Worm (Caenorhabditis elegans) whole organism, L1 larva: ENCODE results near the gene dpy-3.

Experiments
- C16A3.4 ChIP-seq: fragments of 150-350 bp; optimal IDR thresholded peaks from 2 replicates; lab custom pipeline; 2014; ENCODE audit warnings: missing biosample characterization, missing genetic modification characterization
- F16B12.6 ChIP-seq: fragments of 150-350 bp; optimal IDR thresholded peaks from 2 replicates; lab custom pipeline; 2014; ENCODE audit warnings: missing biosample characterization, missing genetic modification characterization
- aha-1 ChIP-seq: fragments of 150-350 bp; optimal IDR thresholded peaks from 2 replicates; lab custom pipeline; 2014; ENCODE audit warnings: missing biosample characterization, missing genetic modification characterization
- blmp-1 ChIP-seq: fragments of 150-350 bp; optimal IDR thresholded peaks from 2 replicates; lab custom pipeline; 2014; ENCODE audit warnings: missing biosample characterization, missing genetic modification characterization
- ceh-82 ChIP-seq, 3 experiments: fragments of 150-350 bp in 1 of 3; sonication (generic microtip) in 2 of 3; optimal IDR thresholded peaks; 2 replicates each; lab custom pipeline; 2014 to 2017; ENCODE audit warnings: missing biosample characterization in 3 of 3, missing genetic modification characterization in 3 of 3
- ceh-90 ChIP-seq: sonication (generic microtip); optimal IDR thresholded peaks from 2 replicates; lab custom pipeline; 2016; ENCODE audit warnings: missing genetic modification characterization, missing compliant biosample characterization
- ces-1 ChIP-seq: fragments of 150-350 bp; optimal IDR thresholded peaks from 2 replicates; lab custom pipeline; 2014; ENCODE audit warnings: missing biosample characterization, missing genetic modification reagents, missing genetic modification characterization
- dpl-1 ChIP-seq, 3 experiments: fragments of 150-350 bp in 2 of 3; sonication (generic microtip) in 1 of 3; optimal IDR thresholded peaks; 2 replicates each; lab custom pipeline; 2014 to 2017; ENCODE audit warnings: missing biosample characterization in 3 of 3, missing genetic modification characterization in 3 of 3, missing genetic modification reagents in 3 of 3
- efl-1 ChIP-seq, 4 experiments: fragments of 150-350 bp; optimal IDR thresholded peaks in 3 of 4; peaks in 1 of 4; 1 replicate in 1 of 4; 2 replicates in 3 of 4; lab custom pipeline; 2014; ENCODE audit warnings: missing biosample characterization in 2 of 4, missing genetic modification characterization in 2 of 4, missing genetic modification reagents in 2 of 4
- elt-2 ChIP-seq: sonication (generic microtip); optimal IDR thresholded peaks from 2 replicates; lab custom pipeline; 2016; ENCODE audit warnings: missing genetic modification characterization, mild to moderate bottlenecking, inconsistent platforms, missing compliant biosample characterization, missing genetic modification reagents
- elt-3 ChIP-seq, 6 experiments: fragments of 150-350 bp in 1 of 6; sonication (generic microtip); optimal IDR thresholded peaks; 2 replicates each; lab custom pipeline; 2017 to 2018; ENCODE audit warnings: missing biosample characterization in 6 of 6, missing genetic modification characterization in 6 of 6, inconsistent platforms in 1 of 6
- fkh-10 ChIP-seq: sonication (generic microtip); optimal IDR thresholded peaks from 2 replicates; lab custom pipeline; 2017; ENCODE audit warnings: missing biosample characterization, missing genetic modification reagents, missing genetic modification characterization
- fos-1 ChIP-seq: fragments of 150-350 bp; optimal IDR thresholded peaks from 2 replicates; lab custom pipeline; 2014; ENCODE audit warnings: missing biosample characterization, missing genetic modification characterization
- hlh-17 ChIP-seq: fragments of 200-800 bp; sonication (Bioruptor generic); optimal IDR thresholded peaks from 2 replicates; lab custom pipeline; 2018; ENCODE audit warnings: missing genetic modification characterization, mild to moderate bottlenecking, missing compliant biosample characterization, moderate library complexity, borderline replicate concordance
- hpl-2 ChIP-seq: fragments of 150-350 bp; optimal IDR thresholded peaks from 2 replicates; lab custom pipeline; 2014; ENCODE audit warnings: missing biosample characterization, missing genetic modification reagents, missing genetic modification characterization
- lin-35 ChIP-seq, 2 experiments: fragments of 150-350 bp; optimal IDR thresholded peaks; 2 replicates each; lab custom pipeline; 2014; ENCODE audit warnings: missing biosample characterization in 2 of 2, missing genetic modification characterization in 2 of 2, missing genetic modification reagents in 2 of 2
- lsy-2 ChIP-seq, 2 experiments: fragments of 150-350 bp; optimal IDR thresholded peaks; 2 replicates each; lab custom pipeline; 2014; ENCODE audit warnings: missing biosample characterization in 2 of 2, missing genetic modification characterization in 2 of 2
- mdl-1 ChIP-seq, 2 experiments: fragments of 150-350 bp; optimal IDR thresholded peaks; 2 replicates each; lab custom pipeline; 2014 to 2017; ENCODE audit warnings: missing biosample characterization in 2 of 2, missing genetic modification characterization in 2 of 2, inconsistent platforms in 1 of 2
- nhr-19 ChIP-seq: fragments of 200-800 bp; sonication (Bioruptor generic); conservative IDR thresholded peaks from 2 replicates; pipeline ENCODE4 v1.3.6; 2022; ENCODE audit warnings: missing genetic modification characterization, missing compliant biosample characterization
- nhr-20 ChIP-seq: sonication (generic microtip); optimal IDR thresholded peaks from 2 replicates; lab custom pipeline; 2016; ENCODE audit warnings: mild to moderate bottlenecking, missing genetic modification characterization, missing compliant biosample characterization
- nhr-47 ChIP-seq: sonication (generic microtip); optimal IDR thresholded peaks from 2 replicates; lab custom pipeline; 2016; ENCODE audit warnings: mild to moderate bottlenecking, missing genetic modification characterization, moderate library complexity, missing compliant biosample characterization
- nhr-71 ChIP-seq: sonication (generic microtip); optimal IDR thresholded peaks from 2 replicates; lab custom pipeline; 2016; ENCODE audit warnings: mild to moderate bottlenecking, missing genetic modification characterization, moderate library complexity, missing compliant biosample characterization
- nhr-76 ChIP-seq: sonication (generic microtip); optimal IDR thresholded peaks from 2 replicates; lab custom pipeline; 2017; ENCODE audit warnings: missing biosample characterization, missing genetic modification characterization
- pag-3 ChIP-seq: sonication (generic microtip); optimal IDR thresholded peaks from 2 replicates; lab custom pipeline; 2017; ENCODE audit warnings: missing genetic modification characterization, mild to moderate bottlenecking, missing compliant biosample characterization, antibody characterized with exemption, borderline replicate concordance; ENCODE audit not compliant: insufficient read depth
- pqm-1 ChIP-seq: sonication (generic microtip); optimal IDR thresholded peaks from 3 replicates; lab custom pipeline; 2017; ENCODE audit warnings: missing biosample characterization, missing genetic modification characterization
- rnt-1 ChIP-seq: sonication (generic microtip); optimal IDR thresholded peaks from 2 replicates; lab custom pipeline; 2016; ENCODE audit warnings: mild to moderate bottlenecking, missing genetic modification characterization, moderate library complexity, missing compliant biosample characterization
- snu-23 ChIP-seq: sonication (generic microtip); optimal IDR thresholded peaks from 2 replicates; lab custom pipeline; 2016; ENCODE audit warnings: missing genetic modification characterization, missing compliant biosample characterization
- swsn-7 ChIP-seq: sonication (generic microtip); optimal IDR thresholded peaks from 2 replicates; lab custom pipeline; 2016; ENCODE audit warnings: missing genetic modification characterization, missing compliant biosample characterization
- tbx-2 ChIP-seq: sonication (generic microtip); optimal IDR thresholded peaks from 2 replicates; lab custom pipeline; 2016; ENCODE audit warnings: missing genetic modification characterization, missing compliant biosample characterization
- unc-62 ChIP-seq: fragments of 150-350 bp; optimal IDR thresholded peaks from 2 replicates; lab custom pipeline; 2014; ENCODE audit warnings: missing biosample characterization, missing genetic modification reagents, missing genetic modification characterization
- unc-86 ChIP-seq: sonication (generic microtip); optimal IDR thresholded peaks from 2 replicates; lab custom pipeline; 2016; ENCODE audit warnings: missing genetic modification characterization, missing compliant biosample characterization
- vab-15 ChIP-seq: sonication (generic microtip); optimal IDR thresholded peaks from 2 replicates; lab custom pipeline; 2017; ENCODE audit warnings: missing genotype, mild to moderate bottlenecking, missing genetic modification characterization, missing compliant biosample characterization
- xbp-1 ChIP-seq: sonication (generic microtip); optimal IDR thresholded peaks from 2 replicates; lab custom pipeline; 2016; ENCODE audit warnings: missing genetic modification characterization, missing compliant biosample characterization
- zip-4 ChIP-seq: fragments of 200-800 bp; sonication (Bioruptor generic); optimal IDR thresholded peaks from 2 replicates; lab custom pipeline; 2018; ENCODE audit warnings: mild to moderate bottlenecking, missing genetic modification characterization, moderate library complexity, missing compliant biosample characterization

Gene dpy-3

ce11 chrX:2176361-2176880 lies 31.0 kb upstream of the dpy-3 start, which contains the start of gene F48B9.8:
F48B9.8 (minus strand) TSS chrX:2176411.
- TF ChIP-seq dpl-1 (GFP tag; optimal IDR thresholded peaks at IDR 0.05; lab: Kevin White, UChicago) = peak in 2 of 3 experiments; percentile 4 to 28
- no peak for TF ChIP-seq nhr-76 (tag; lab: Kevin White, UChicago)
- TF ChIP-seq lin-35 (GFP tag; optimal IDR thresholded peaks at IDR 0.05; lab: Kevin White, UChicago) = peak in 1 of 2 experiments; percentile 48
- TF ChIP-seq tbx-2 (tag; lab: Kevin White, UChicago) = peak; percentile 34
- no peak for TF ChIP-seq elt-2 (tag; lab: Kevin White, UChicago)
- TF ChIP-seq ceh-90 = peak; percentile 37
- TF ChIP-seq lsy-2 (tag; optimal IDR thresholded peaks at IDR 0.05; lab: Kevin White, UChicago) = peak in 1 of 2 experiments; percentile 54
- peak; percentile 7 to 20 for TF ChIP-seq efl-1 (optimal IDR thresholded peaks at IDR 0.05; lab: Kevin White, UChicago)
- TF ChIP-seq efl-1 (GFP tag; optimal IDR thresholded peaks at IDR 0.05 in 1 of 2; lab: Kevin White, UChicago) = no peak
- no peak for TF ChIP-seq elt-3 (tag; optimal IDR thresholded peaks at IDR 0.05; lab: Kevin White, UChicago)
- TF ChIP-seq xbp-1 (tag; lab: Kevin White, UChicago) = peak; percentile 22
- TF ChIP-seq unc-62 (GFP tag; lab: Kevin White, UChicago) = no peak
- TF ChIP-seq fkh-10 = no peak
- peak; percentile 86 for TF ChIP-seq F16B12.6
- TF ChIP-seq C16A3.4 (tag; lab: Kevin White, UChicago) = peak; percentile 10
- no peak for TF ChIP-seq hpl-2 (GFP tag; lab: Kevin White, UChicago)
- TF ChIP-seq blmp-1 = peak; percentile 40
- TF ChIP-seq nhr-19 (GFP tag; lab: Robert Waterston, UW) = peak; percentile 27; the same call in 1 of the 2 replicates
- TF ChIP-seq ceh-82 (tag; optimal IDR thresholded peaks at IDR 0.05; lab: Kevin White, UChicago) = peak in 1 of 3 experiments; percentile 17
- no peak for TF ChIP-seq fos-1 (tag; lab: Kevin White, UChicago)
- no peak for TF ChIP-seq hlh-17 (GFP tag; lab: Kevin White, UChicago)
- TF ChIP-seq snu-23 (GFP tag; lab: Kevin White, UChicago) = peak; percentile 46
- TF ChIP-seq swsn-7 (tag; lab: Kevin White, UChicago) = peak; percentile 43
- TF ChIP-seq nhr-71 (tag; lab: Kevin White, UChicago) = peak; percentile 36
- TF ChIP-seq unc-86 (tag; lab: Kevin White, UChicago) = no peak
- TF ChIP-seq aha-1 (tag; lab: Kevin White, UChicago) = no peak
- TF ChIP-seq nhr-20 (tag; lab: Kevin White, UChicago) = no peak
- peak; percentile 31 for TF ChIP-seq rnt-1 (tag; lab: Kevin White, UChicago)
- TF ChIP-seq pqm-1 (tag; lab: Kevin White, UChicago) = no peak
- peak; percentile 43 for TF ChIP-seq nhr-47 (tag; lab: Kevin White, UChicago)

- TF ChIP-seq pag-3 (tag; lab: Kevin White, UChicago) = no peak
- no peak for TF ChIP-seq mdl-1 (tag; optimal IDR thresholded peaks at IDR 0.05; lab: Kevin White, UChicago)
- no peak for TF ChIP-seq rnt-1 (tag; lab: Kevin White, UChicago)
- TF ChIP-seq vab-15 (tag; lab: Kevin White, UChicago) = no peak
- TF ChIP-seq C16A3.4 (tag; lab: Kevin White, UChicago) = no peak
- TF ChIP-seq ces-1 = no peak
- TF ChIP-seq nhr-71 (tag; lab: Kevin White, UChicago) = no peak
- no peak for TF ChIP-seq zip-4 (GFP tag; lab: Kevin White, UChicago)
- TF ChIP-seq unc-62 (GFP tag; lab: Kevin White, UChicago) = no peak
- no peak for TF ChIP-seq elt-2 (tag; lab: Kevin White, UChicago)
- TF ChIP-seq, all 84 proteins: peak for 0
These were observed 19.3 kb upstream of the dpy-3 start, which contains the start of gene F48B9.3 for ce11 chrX:2164751-2165150. F48B9.3 (plus strand) TSS chrX:2165051.

DNA sequence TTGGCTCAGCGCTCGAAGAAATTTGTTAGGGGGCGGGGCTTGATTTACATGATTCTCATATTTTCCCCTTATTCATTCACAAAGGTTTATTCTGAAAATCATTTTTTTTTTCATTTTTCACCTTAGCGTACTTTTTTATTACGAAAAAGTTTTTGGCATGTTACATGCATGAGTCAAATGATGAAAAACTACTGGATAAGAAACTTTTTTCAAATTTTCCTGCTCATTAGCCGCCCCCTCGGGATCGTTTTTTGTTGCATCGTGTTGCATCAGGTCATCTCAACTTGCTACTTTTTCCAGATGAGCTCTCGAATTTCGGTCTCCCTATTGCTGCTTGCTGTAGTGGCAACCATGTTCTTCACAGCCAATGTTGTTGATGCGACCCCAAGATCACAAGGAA lies 17.6 kb upstream of the dpy-3 start, which contains the start of gene pdf-2:
Gene pdf-2 (plus strand): TSS at position 301 of the 400 bp plus-strand sequence.
- TF ChIP-seq aha-1 (tag; lab: Kevin White, UChicago) (no peak), unc-62 (GFP tag; lab: Kevin White, UChicago) (no peak), fos-1 (tag; lab: Kevin White, UChicago) (no peak)
